Worm (Caenorhabditis elegans) whole organism, late embryonic: ENCODE data around the gene Y22D7AR.14.

ENCODE experiments used
- ets-4 ChIP-seq: sonication (generic microtip); optimal IDR thresholded peaks from 2 replicates; lab custom pipeline; 2016; ENCODE audit warnings: missing genetic modification characterization, missing compliant biosample characterization
- pqm-1 ChIP-seq: sonication (generic microtip); optimal IDR thresholded peaks from 2 replicates; lab custom pipeline; 2016; ENCODE audit warnings: missing genetic modification characterization, missing compliant biosample characterization

ce11 chrIII:1657380-1657779 lies 32.4 kb downstream of the Y22D7AR.14 start, which contains the start of gene cht-4:
- no peak for TF ChIP-seq pqm-1 (tag; lab: Kevin White, UChicago)
- no peak for TF ChIP-seq ets-4
